Worm (Caenorhabditis elegans): ENCODE data around the gene srh-46.

srh-46 gene

ce11 chrV:11341913-11342312 lies 39.2 kb upstream of the srh-46 start, which contains the start of gene T02E9.5:
Gene T02E9.5, plus strand, starts transcription at chrV:11342233.
- TF ChIP-seq skn-1 (tag; optimal IDR thresholded peaks at IDR 0.05) = no peak
- TF ChIP-seq R02D3.7 (tag; optimal IDR thresholded peaks at IDR 0.05) = no peak
- TF ChIP-seq unc-62 (GFP tag; optimal IDR thresholded peaks at IDR 0.05) = no peak
- no peak for TF ChIP-seq gmeb-1 (tag; optimal IDR thresholded peaks at IDR 0.05)
- no peak for TF ChIP-seq snpc-4 (tag; optimal IDR thresholded peaks at IDR 0.05)
- no peak for TF ChIP-seq ceh-16 (tag; optimal IDR thresholded peaks at IDR 0.05)
- no peak for TF ChIP-seq ceh-82 (tag; optimal IDR thresholded peaks at IDR 0.05)
- TF ChIP-seq nhr-10 (tag; optimal IDR thresholded peaks at IDR 0.05) = no peak
- no peak for TF ChIP-seq F13H6.1 (tag; optimal IDR thresholded peaks at IDR 0.05)
- TF ChIP-seq nhr-23 (tag; optimal IDR thresholded peaks at IDR 0.05) = no peak
- TF ChIP-seq lsy-2 (tag; optimal IDR thresholded peaks at IDR 0.05) = no peak
- no peak for TF ChIP-seq lin-39 (tag; optimal IDR thresholded peaks at IDR 0.05)
- TF ChIP-seq unc-55 (GFP tag; optimal IDR thresholded peaks at IDR 0.05) = no peak
- no peak for TF ChIP-seq ztf-11 (tag; optimal IDR thresholded peaks at IDR 0.05)
- TF ChIP-seq nhr-12 (tag; optimal IDR thresholded peaks at IDR 0.05) = no peak
- no peak for TF ChIP-seq crh-2 (tag; optimal IDR thresholded peaks at IDR 0.05)

- TF ChIP-seq ceh-16 (tag; optimal IDR thresholded peaks at IDR 0.05) = no peak
- no peak for TF ChIP-seq Y55F3AM.14 (GFP tag; optimal IDR thresholded peaks at IDR 0.05)
- no peak for TF ChIP-seq nhr-12 (tag; optimal IDR thresholded peaks at IDR 0.05)
- no peak for TF ChIP-seq nhr-23 (tag; optimal IDR thresholded peaks at IDR 0.05)
- no peak for TF ChIP-seq sma-3 (GFP tag; optimal IDR thresholded peaks at IDR 0.05)
- TF ChIP-seq ztf-1 (GFP tag; conservative IDR thresholded peaks at IDR 0.05) = no peak
- no peak for TF ChIP-seq elt-1 (tag; optimal IDR thresholded peaks at IDR 0.05)
- TF ChIP-seq zag-1 (tag; optimal IDR thresholded peaks at IDR 0.05) = peak; percentile 26
- TF ChIP-seq nhr-77 (tag; optimal IDR thresholded peaks at IDR 0.05) = no peak
- TF ChIP-seq ceh-82 (tag; optimal IDR thresholded peaks at IDR 0.05) = no peak
- TF ChIP-seq ztf-4 (tag; optimal IDR thresholded peaks at IDR 0.05) = no peak
- TF ChIP-seq F13H6.1 (tag; optimal IDR thresholded peaks at IDR 0.05) = peak; percentile 28
- no peak for TF ChIP-seq gmeb-1 (tag; optimal IDR thresholded peaks at IDR 0.05)
- TF ChIP-seq lin-13 (GFP tag; optimal IDR thresholded peaks at IDR 0.05) = no peak
- TF ChIP-seq aly-2 (tag; optimal IDR thresholded peaks at IDR 0.05) = no peak
- no peak for TF ChIP-seq sma-9 (GFP tag; optimal IDR thresholded peaks at IDR 0.05)
- TF ChIP-seq sma-9 (tag; optimal IDR thresholded peaks at IDR 0.05) = no peak
- no peak for TF ChIP-seq nhr-129 (tag; optimal IDR thresholded peaks at IDR 0.05)
- TF ChIP-seq C34F6.9 (tag; optimal IDR thresholded peaks at IDR 0.05) = peak; percentile 1
- no peak for TF ChIP-seq nhr-10 (tag; optimal IDR thresholded peaks at IDR 0.05)
- no peak for TF ChIP-seq nhr-25 (tag; optimal IDR thresholded peaks at IDR 0.05)
- TF ChIP-seq lsy-2 (tag; optimal IDR thresholded peaks at IDR 0.05) = no peak
These were observed 38.5 kb upstream of the srh-46 start for ce11 chrV:11341130-11341675.

- TF ChIP-seq lin-11 (tag; optimal IDR thresholded peaks at IDR 0.05) (no peak), C34F6.9 (tag; optimal IDR thresholded peaks at IDR 0.05) (no peak), alr-1 (tag; optimal IDR thresholded peaks at IDR 0.05) (no peak), ama-1 (optimal IDR thresholded peaks at IDR 0.05) (no peak), ceh-82 (tag; optimal IDR thresholded peaks at IDR 0.05) (no peak), nhr-23 (tag; optimal IDR thresholded peaks at IDR 0.05) (no peak), nhr-10 (tag; optimal IDR thresholded peaks at IDR 0.05) (no peak), lsy-2 (tag; optimal IDR thresholded peaks at IDR 0.05) (no peak)
These were observed 34.2 kb upstream of the srh-46 start for ce11 chrV:11336877-11337276.

- TF ChIP-seq mbf-1 (tag; optimal IDR thresholded peaks at IDR 0.05) = no peak
- TF ChIP-seq lin-39 (tag; optimal IDR thresholded peaks at IDR 0.05) = no peak
- TF ChIP-seq C34F6.9 (tag; optimal IDR thresholded peaks at IDR 0.05) = no peak
- no peak for TF ChIP-seq zag-1 (tag; optimal IDR thresholded peaks at IDR 0.05)
- TF ChIP-seq fos-1 (tag; optimal IDR thresholded peaks at IDR 0.05) = no peak
These were observed 33.2 kb upstream of the srh-46 start for ce11 chrV:11335757-11336418.

- no peak for TF ChIP-seq lsy-2 (tag; optimal IDR thresholded peaks at IDR 0.05)
- TF ChIP-seq gmeb-1 (tag; optimal IDR thresholded peaks at IDR 0.05) = no peak
- no peak for TF ChIP-seq nhr-23 (tag; optimal IDR thresholded peaks at IDR 0.05)
- TF ChIP-seq ztf-4 (tag; optimal IDR thresholded peaks at IDR 0.05) = no peak
- no peak for TF ChIP-seq nhr-237 (tag; optimal IDR thresholded peaks at IDR 0.05)
- no peak for TF ChIP-seq ama-1 (optimal IDR thresholded peaks at IDR 0.05)
- no peak for TF ChIP-seq nhr-10 (tag; optimal IDR thresholded peaks at IDR 0.05)
- TF ChIP-seq peb-1 (tag; optimal IDR thresholded peaks at IDR 0.05) = no peak
- TF ChIP-seq nhr-77 (tag; optimal IDR thresholded peaks at IDR 0.05) = no peak
These were observed 31.5 kb upstream of the srh-46 start, which contains the start of gene T02E9.6 for ce11 chrV:11334193-11334592. Gene T02E9.6, minus strand, starts transcription at chrV:11334293.

Data from whole organism, L2 larva.